Worm (Caenorhabditis elegans) whole organism, L4 larva: ENCODE measurements around the gene F18E3.12.

Experiments used
- ama-1 ChIP-seq: fragments of 150-350 bp; optimal IDR thresholded peaks from 2 replicates; lab custom pipeline; 2014; ENCODE audit warnings: inconsistent platforms, mixed read lengths
- ceh-32 ChIP-seq: sonication (generic microtip); optimal IDR thresholded peaks from 2 replicates; lab custom pipeline; 2016; ENCODE audit warnings: mild to moderate bottlenecking, missing genetic modification characterization, missing compliant biosample characterization; ENCODE audit not compliant: poor library complexity
- ctbp-1 ChIP-seq: fragments of 200-800 bp; sonication (Bioruptor generic); IDR thresholded peaks from 2 replicates; pipeline ENCODE4 v1.3.6; 2022; ENCODE audit warnings: missing genetic modification reagents, missing genetic modification characterization, missing compliant biosample characterization
- fkh-10 ChIP-seq: fragments of 150-350 bp; optimal IDR thresholded peaks from 2 replicates; lab custom pipeline; 2014; ENCODE audit warnings: missing biosample characterization, missing genetic modification reagents, missing genetic modification characterization
- lin-39 ChIP-seq: fragments of 150-350 bp; optimal IDR thresholded peaks from 2 replicates; lab custom pipeline; 2014; ENCODE audit warnings: missing biosample characterization, missing genetic modification reagents, missing genetic modification characterization
- mdl-1 ChIP-seq, 2 experiments: fragments of 150-350 bp in 1 of 2; sonication (generic microtip) in 1 of 2; optimal IDR thresholded peaks; 2 replicates each; lab custom pipeline; 2014 to 2017; ENCODE audit warnings: missing biosample characterization in 2 of 2, missing genetic modification characterization in 2 of 2
- nhr-77 ChIP-seq: fragments of 150-350 bp; optimal IDR thresholded peaks from 2 replicates; lab custom pipeline; 2014; ENCODE audit warnings: missing biosample characterization, missing genetic modification characterization
- rbr-2 ChIP-seq: sonication (generic microtip); optimal IDR thresholded peaks from 2 replicates; lab custom pipeline; 2016; ENCODE audit warnings: missing genotype, missing genetic modification characterization, missing compliant biosample characterization
- skn-1 ChIP-seq: fragments of 150-350 bp; optimal IDR thresholded peaks from 2 replicates; lab custom pipeline; 2014; ENCODE audit warnings: missing biosample characterization, missing genetic modification characterization
- unc-39 ChIP-seq: sonication (generic microtip); optimal IDR thresholded peaks from 2 replicates; lab custom pipeline; 2017; ENCODE audit warnings: missing biosample characterization, missing genetic modification characterization

DNA sequence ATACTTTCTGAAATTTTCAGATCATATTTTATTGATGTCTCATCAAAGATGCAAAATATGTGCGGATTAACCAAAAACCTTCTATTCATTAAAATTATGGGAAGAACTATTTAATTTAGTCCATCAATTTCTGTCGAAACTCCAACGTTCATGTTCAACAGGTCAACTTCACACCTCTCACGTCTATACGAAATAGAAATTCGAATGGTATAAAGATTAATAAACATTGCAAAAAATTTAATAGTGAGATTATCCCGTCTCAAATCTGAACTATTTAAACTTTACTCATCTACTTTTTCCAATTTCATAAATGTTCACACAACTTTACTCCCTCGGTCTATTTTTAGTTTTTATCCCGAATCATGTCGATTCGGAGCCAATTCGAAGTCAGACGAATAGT lies 5.2 kb upstream of the F18E3.12 start, which contains the start of gene R13D7.2:
- TF ChIP-seq mdl-1 (tag; optimal IDR thresholded peaks at IDR 0.05; lab: Kevin White, UChicago), result no peak
- no peak for TF ChIP-seq lin-39
- no peak for TF ChIP-seq nhr-77 (tag; lab: Kevin White, UChicago)
- TF ChIP-seq fkh-10 (GFP tag; lab: Kevin White, UChicago), result no peak
- TF ChIP-seq ctbp-1 (GFP tag; lab: Robert Waterston, UW), result no peak
- TF ChIP-seq ama-1, result no peak
- TF ChIP-seq ceh-32, result no peak
- no peak for TF ChIP-seq unc-39
- TF ChIP-seq skn-1 (tag; lab: Kevin White, UChicago), result no peak
- no peak for TF ChIP-seq rbr-2
